Fruit fly (Drosophila melanogaster): Measurements from ENCODE around the gene Osi8.

Gene Osi8

dm6 chr3R:6215053-6215882 lies 39.7 kb upstream of the Osi8 start, which contains the start of gene Osi3 (continued):
- TF ChIP-seq Jarid2 (GFP tag; optimal IDR thresholded peaks at IDR 0.05) (no peak), Bdp1 (GFP tag; optimal IDR thresholded peaks at IDR 0.05) (no peak), CkIIα-i1 (GFP tag; IDR thresholded peaks at IDR 0.05) (no peak), H15 (GFP tag; IDR thresholded peaks at IDR 0.05) (no peak), HLHmδ (GFP tag; optimal IDR thresholded peaks at IDR 0.05) (peak; percentile 12), cwo (GFP tag; optimal IDR thresholded peaks at IDR 0.05) (no peak), CG1233 (GFP tag; optimal IDR thresholded peaks at IDR 0.05) (no peak), Adf1 (GFP tag; IDR thresholded peaks at IDR 0.05) (0 out of 2 replicates have a peak, but pooled peaks have one; percentile 14), zfh1 (GFP tag; IDR thresholded peaks at IDR 0.05) (no peak), her (GFP tag; optimal IDR thresholded peaks at IDR 0.05) (no peak), ssp (GFP tag; IDR thresholded peaks at IDR 0.05) (no peak), cg (GFP tag; optimal IDR thresholded peaks at IDR 0.05) (no peak), Stat92E (GFP tag; optimal IDR thresholded peaks at IDR 0.05) (no peak), seq (GFP tag; IDR thresholded peaks at IDR 0.05) (no peak), CG8089 (GFP tag; optimal IDR thresholded peaks at IDR 0.05) (no peak), zen (tag; optimal IDR thresholded peaks at IDR 0.05) (peak; percentile 49), fd64A (GFP tag; optimal IDR thresholded peaks at IDR 0.05) (no peak), da (GFP tag; optimal IDR thresholded peaks at IDR 0.05) (no peak), gro (GFP tag; optimal IDR thresholded peaks at IDR 0.05) (no peak), sim (GFP tag; IDR thresholded peaks at IDR 0.05) (no peak), tll (GFP tag; optimal IDR thresholded peaks at IDR 0.05) (peak in 1 of 2 experiments; percentile 62), CG31365 (tag; optimal IDR thresholded peaks at IDR 0.05) (no peak), run (tag; optimal IDR thresholded peaks at IDR 0.05) (no peak), CG14667 (GFP tag; IDR thresholded peaks at IDR 0.05) (no peak), CG6689 (GFP tag; IDR thresholded peaks at IDR 0.05) (no peak), CG42726 (GFP tag; IDR thresholded peaks at IDR 0.05; ENCODE audit: partially characterized antibody) (no peak), Chrac-16 (GFP tag; optimal IDR thresholded peaks at IDR 0.05) (no peak), Lpt (GFP tag; optimal IDR thresholded peaks at IDR 0.05) (no peak), Rfx (GFP tag; IDR thresholded peaks at IDR 0.05) (no peak), cad (GFP tag; optimal IDR thresholded peaks at IDR 0.05) (no peak), CG31388 (GFP tag; optimal IDR thresholded peaks at IDR 0.05) (no peak), Abd-B (GFP tag; optimal IDR thresholded peaks at IDR 0.05) (no peak), CG12219 (GFP tag; optimal IDR thresholded peaks at IDR 0.05) (no peak), CG15269 (tag; optimal IDR thresholded peaks at IDR 0.05) (no peak), Ada2b (GFP tag; IDR thresholded peaks at IDR 0.05) (no peak), CG15011 (GFP tag; optimal IDR thresholded peaks at IDR 0.05) (no peak), slou (GFP tag; optimal IDR thresholded peaks at IDR 0.05) (no peak), ATbp (GFP tag; optimal IDR thresholded peaks at IDR 0.05) (peak; percentile 13), cato (GFP tag; optimal IDR thresholded peaks at IDR 0.05; ENCODE audit: borderline replicate concordance) (no peak), Nf-YC (tag; optimal IDR thresholded peaks at IDR 0.05) (no peak), Xrp1 (GFP tag; IDR thresholded peaks at IDR 0.05) (peak; percentile 13; the same call in 1 of the 2 replicates)
